Worm (Caenorhabditis elegans): ENCODE measurements around the gene srx-1.

ce11 chrV:8974889-8975422 lies 28.5 kb upstream of the srx-1 start, which contains the start of gene nhr-143:
- TF ChIP-seq nhr-6 (tag; optimal IDR thresholded peaks at IDR 0.05) = no peak
- no peak for TF ChIP-seq ama-1 (optimal IDR thresholded peaks at IDR 0.05)
- no peak for TF ChIP-seq lsy-2 (tag; optimal IDR thresholded peaks at IDR 0.05)
- TF ChIP-seq mab-5 (tag; optimal IDR thresholded peaks at IDR 0.05) = no peak
- no peak for TF ChIP-seq snpc-4 (tag; optimal IDR thresholded peaks at IDR 0.05)
- TF ChIP-seq nhr-77 (tag; optimal IDR thresholded peaks at IDR 0.05) = no peak
- no peak for TF ChIP-seq mdl-1 (tag; optimal IDR thresholded peaks at IDR 0.05)
- TF ChIP-seq egl-27 (tag; optimal IDR thresholded peaks at IDR 0.05) = no peak
- no peak for TF ChIP-seq unc-62 (GFP tag; optimal IDR thresholded peaks at IDR 0.05)
- no peak for TF ChIP-seq lin-39 (tag; optimal IDR thresholded peaks at IDR 0.05)
- no peak for TF ChIP-seq ztf-11 (tag; optimal IDR thresholded peaks at IDR 0.05)

Data from whole organism, L2 larva.